Fruit fly (Drosophila melanogaster): Measurements from ENCODE around the gene CG7465.

DNA sequence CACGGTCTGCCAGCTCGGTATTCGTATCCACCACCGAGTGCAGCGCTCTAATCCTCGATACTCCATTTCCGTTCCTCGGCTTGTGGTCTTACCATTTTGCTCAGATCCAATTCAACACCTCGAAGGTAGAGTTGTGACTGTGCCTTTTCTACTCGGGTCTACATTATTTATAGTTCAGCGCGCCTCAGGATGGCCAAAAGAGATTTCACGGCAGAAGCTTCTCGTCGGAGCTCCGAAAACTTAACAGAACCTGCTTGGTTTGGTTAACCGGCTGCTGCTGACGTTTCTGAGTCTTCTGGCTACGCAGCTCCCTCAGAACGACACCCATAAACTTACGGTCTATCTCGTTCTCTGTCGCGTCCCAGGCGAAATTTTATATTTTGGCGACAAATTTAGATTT, 13.6 kb upstream of the CG7465 start, which contains the start of gene CG32241:
- TF ChIP-seq CTCF (optimal IDR thresholded peaks at IDR 0.05) (no peak), CG8478 (optimal IDR thresholded peaks at IDR 0.05) (no peak)
